Fruit fly (Drosophila melanogaster): ENCODE measurements around the gene CG3529.
A peak's percentile ranks its signal among the peaks of the same experiment; 100 is the strongest.

Gene CG3529

dm6 chr3L:9446731-9447238 is at the start of gene CG3529:
TSS of gene CG3529 (plus strand) at chr3L:9446864.
- TF ChIP-seq CG11902 (GFP tag; optimal IDR thresholded peaks at IDR 0.05) (no peak), CG6792 (GFP tag; optimal IDR thresholded peaks at IDR 0.05) (no peak), svp (GFP tag) (peak; percentile 64), pdm3 (GFP tag; optimal IDR thresholded peaks at IDR 0.05) (peak; percentile 4), CG32006 (GFP tag; optimal IDR thresholded peaks at IDR 0.05) (no peak), Ets96B (tag; optimal IDR thresholded peaks at IDR 0.05) (no peak), OdsH (GFP tag; optimal IDR thresholded peaks at IDR 0.05) (peak; percentile 8), CG7368 (GFP tag; optimal IDR thresholded peaks at IDR 0.05) (no peak), CG6163 (GFP tag; IDR thresholded peaks at IDR 0.05) (0 out of 3 replicates have a peak, but pooled peaks have one; percentile 38), CG15336 (GFP tag; IDR thresholded peaks at IDR 0.05) (no peak), eg (GFP tag; IDR thresholded peaks at IDR 0.05) (no peak), salr (GFP tag; optimal IDR thresholded peaks at IDR 0.05) (no peak), CG10669 (GFP tag; optimal IDR thresholded peaks at IDR 0.05) (no peak), CG11294 (GFP tag; IDR thresholded peaks at IDR 0.05) (no peak), Eip93F (GFP tag; optimal IDR thresholded peaks at IDR 0.05) (no peak), esn (GFP tag; optimal IDR thresholded peaks at IDR 0.05) (peak; percentile 29), ss (GFP tag; optimal IDR thresholded peaks at IDR 0.05) (peak in 1 of 2 experiments; percentile 61), CG3919 (GFP tag; optimal IDR thresholded peaks at IDR 0.05) (no peak), CG6276 (GFP tag; optimal IDR thresholded peaks at IDR 0.05) (no peak), CG11762 (GFP tag; optimal IDR thresholded peaks at IDR 0.05; ENCODE audit: insufficient read depth) (no peak), dsx (GFP tag; optimal IDR thresholded peaks at IDR 0.05; ENCODE audit: poor library complexity, severe bottlenecking) (no peak), CG6854 (GFP tag; optimal IDR thresholded peaks at IDR 0.05) (peak; percentile 56), CG8632 (GFP tag; optimal IDR thresholded peaks at IDR 0.05) (no peak), cyc (GFP tag; optimal IDR thresholded peaks at IDR 0.05) (peak; percentile 26), Eip75B (GFP tag; optimal IDR thresholded peaks at IDR 0.05) (peak; percentile 33), Hr39 (GFP tag; optimal IDR thresholded peaks at IDR 0.05) (peak; percentile 17), net (GFP tag; optimal IDR thresholded peaks at IDR 0.05) (no peak), achi (GFP tag; optimal IDR thresholded peaks at IDR 0.05) (no peak), Smox (GFP tag; optimal IDR thresholded peaks at IDR 0.05) (peak; percentile 24), Ets21C (GFP tag; optimal IDR thresholded peaks at IDR 0.05) (peak; percentile 21), CG4318 (GFP tag; optimal IDR thresholded peaks at IDR 0.05) (no peak), spab (GFP tag; optimal IDR thresholded peaks at IDR 0.05) (no peak), Met (GFP tag; optimal IDR thresholded peaks at IDR 0.05) (peak; percentile 47), Gug (GFP tag; IDR thresholded peaks at IDR 0.05) (no peak), fd59A (GFP tag; optimal IDR thresholded peaks at IDR 0.05) (no peak), Eip78C (GFP tag) (peak; percentile 72), CG16779 (tag; optimal IDR thresholded peaks at IDR 0.05) (peak; percentile 8), lz (GFP tag; optimal IDR thresholded peaks at IDR 0.05) (peak; percentile 26), CG9139 (GFP tag; optimal IDR thresholded peaks at IDR 0.05) (no peak), CG6808 (GFP tag; optimal IDR thresholded peaks at IDR 0.05) (peak; percentile 62), vri (GFP tag; optimal IDR thresholded peaks at IDR 0.05) (no peak), acj6 (GFP tag; optimal IDR thresholded peaks at IDR 0.05) (no peak), CG31627 (GFP tag; optimal IDR thresholded peaks at IDR 0.05) (peak; percentile 5), Hr38 (GFP tag; optimal IDR thresholded peaks at IDR 0.05) (no peak), CG8119 (GFP tag; IDR thresholded peaks at IDR 0.05) (no peak), Lpt (GFP tag; optimal IDR thresholded peaks at IDR 0.05) (no peak), dac (GFP tag; optimal IDR thresholded peaks at IDR 0.05) (no peak), Blimp-1 (GFP tag; optimal IDR thresholded peaks at IDR 0.05) (no peak), fd85E (GFP tag; optimal IDR thresholded peaks at IDR 0.05) (no peak), CG3032 (tag; optimal IDR thresholded peaks at IDR 0.05) (peak; percentile 7), topi (GFP tag; optimal IDR thresholded peaks at IDR 0.05) (no peak), Sox15 (GFP tag; optimal IDR thresholded peaks at IDR 0.05) (no peak)
